Worm (Caenorhabditis elegans) whole organism, L2 larva: ENCODE measurements around the gene spp-2.

Experiments
- C34F6.9 ChIP-seq: fragments of 150-350 bp; optimal IDR thresholded peaks from 2 replicates; lab custom pipeline; 2014; ENCODE audit warnings: missing biosample characterization, missing genetic modification characterization
- F13H6.1 ChIP-seq: sonication (generic microtip); optimal IDR thresholded peaks from 2 replicates; lab custom pipeline; 2016; ENCODE audit warnings: missing genetic modification characterization, missing compliant biosample characterization
- R02D3.7 ChIP-seq: fragments of 150-350 bp; optimal IDR thresholded peaks from 2 replicates; lab custom pipeline; 2014; ENCODE audit warnings: missing biosample characterization, missing genetic modification characterization
- Y55F3AM.14 ChIP-seq: fragments of 200-800 bp; sonication (Bioruptor generic); optimal IDR thresholded peaks from 2 replicates; lab custom pipeline; 2018; ENCODE audit warnings: mild to moderate bottlenecking, missing genetic modification characterization, missing compliant biosample characterization
- ZK546.5 ChIP-seq: sonication (generic microtip); optimal IDR thresholded peaks from 2 replicates; lab custom pipeline; 2017; ENCODE audit warnings: missing biosample characterization, missing genetic modification characterization
- alr-1 ChIP-seq: fragments of 150-350 bp; optimal IDR thresholded peaks from 2 replicates; lab custom pipeline; 2014; ENCODE audit warnings: missing biosample characterization, missing genetic modification characterization
- aly-2 ChIP-seq: fragments of 150-350 bp; optimal IDR thresholded peaks from 2 replicates; lab custom pipeline; 2014; ENCODE audit warnings: missing biosample characterization, missing genetic modification characterization
- ama-1 ChIP-seq: fragments of 150-350 bp; optimal IDR thresholded peaks from 2 replicates; lab custom pipeline; 2018; ENCODE audit warnings: inconsistent platforms
- blmp-1 ChIP-seq: sonication (generic microtip); optimal IDR thresholded peaks from 2 replicates; lab custom pipeline; 2017; ENCODE audit warnings: missing genetic modification characterization, mild to moderate bottlenecking, missing compliant biosample characterization, antibody characterized with exemption, moderate library complexity; ENCODE audit not compliant: insufficient read depth
- ceh-16 ChIP-seq: fragments of 150-350 bp; optimal IDR thresholded peaks from 2 replicates; lab custom pipeline; 2014; ENCODE audit warnings: missing biosample characterization, missing genetic modification characterization
- ceh-82 ChIP-seq: fragments of 150-350 bp; optimal IDR thresholded peaks from 2 replicates; lab custom pipeline; 2014; ENCODE audit warnings: missing biosample characterization, missing genetic modification characterization
- crh-2 ChIP-seq: sonication (generic microtip); optimal IDR thresholded peaks from 2 replicates; lab custom pipeline; 2017; ENCODE audit warnings: missing biosample characterization, missing genetic modification characterization
- dmd-4 ChIP-seq: sonication (generic microtip); optimal IDR thresholded peaks from 2 replicates; lab custom pipeline; 2017; ENCODE audit warnings: missing biosample characterization, missing genetic modification characterization
- egl-27 ChIP-seq: sonication (generic microtip); optimal IDR thresholded peaks from 3 replicates; lab custom pipeline; 2017; ENCODE audit warnings: missing biosample characterization, missing genetic modification reagents, missing genetic modification characterization
- elt-1 ChIP-seq: fragments of 150-350 bp; optimal IDR thresholded peaks from 2 replicates; lab custom pipeline; 2014; ENCODE audit warnings: missing biosample characterization, missing genetic modification characterization
- elt-3 ChIP-seq: sonication (generic microtip); optimal IDR thresholded peaks from 2 replicates; lab custom pipeline; 2017; ENCODE audit warnings: missing biosample characterization, missing genetic modification characterization
- fos-1 ChIP-seq: fragments of 150-350 bp; optimal IDR thresholded peaks from 2 replicates; lab custom pipeline; 2014; ENCODE audit warnings: missing biosample characterization, missing genetic modification characterization
- gmeb-1 ChIP-seq: fragments of 150-350 bp; optimal IDR thresholded peaks from 2 replicates; lab custom pipeline; 2014; ENCODE audit warnings: missing biosample characterization, missing genetic modification characterization
- lin-11 ChIP-seq: fragments of 150-350 bp; sonication (generic microtip); optimal IDR thresholded peaks from 2 replicates; lab custom pipeline; 2014; ENCODE audit warnings: missing biosample characterization, missing genetic modification characterization, inconsistent platforms, mixed read lengths
- lin-13 ChIP-seq: fragments of 150-350 bp; optimal IDR thresholded peaks from 2 replicates; lab custom pipeline; 2014; ENCODE audit warnings: missing biosample characterization, missing genetic modification reagents, missing genetic modification characterization
- lin-39 ChIP-seq: fragments of 150-350 bp; optimal IDR thresholded peaks from 2 replicates; lab custom pipeline; 2014; ENCODE audit warnings: missing biosample characterization, missing genetic modification reagents, missing genetic modification characterization
- lsy-2 ChIP-seq, 2 experiments: fragments of 150-350 bp in 1 of 2; sonication (generic microtip) in 1 of 2; optimal IDR thresholded peaks; 2 replicates each; lab custom pipeline; 2014 to 2017; ENCODE audit warnings: missing biosample characterization in 2 of 2, missing genetic modification characterization in 2 of 2
- mab-5 ChIP-seq: fragments of 150-350 bp; optimal IDR thresholded peaks from 2 replicates; lab custom pipeline; 2014; ENCODE audit warnings: missing biosample characterization, missing genetic modification characterization
- mbf-1 ChIP-seq: sonication (generic microtip); optimal IDR thresholded peaks from 2 replicates; lab custom pipeline; 2017; ENCODE audit warnings: missing biosample characterization, missing genetic modification characterization
- mdl-1 ChIP-seq, 2 experiments: fragments of 150-350 bp in 1 of 2; sonication (generic microtip) in 1 of 2; optimal IDR thresholded peaks; 2 replicates each; lab custom pipeline; 2017; ENCODE audit warnings: missing biosample characterization in 2 of 2, missing genetic modification characterization in 2 of 2
- nhr-10 ChIP-seq: sonication (generic microtip); optimal IDR thresholded peaks from 2 replicates; lab custom pipeline; 2017; ENCODE audit warnings: missing biosample characterization, missing genetic modification characterization
- nhr-11 ChIP-seq: fragments of 150-350 bp; optimal IDR thresholded peaks from 2 replicates; lab custom pipeline; 2014; ENCODE audit warnings: missing biosample characterization, missing genetic modification characterization
- nhr-12 ChIP-seq: fragments of 150-350 bp; optimal IDR thresholded peaks from 2 replicates; lab custom pipeline; 2014; ENCODE audit warnings: missing biosample characterization, missing genetic modification characterization
- nhr-129 ChIP-seq: fragments of 150-350 bp; optimal IDR thresholded peaks from 2 replicates; lab custom pipeline; 2014; ENCODE audit warnings: missing biosample characterization, missing genetic modification characterization
- nhr-21 ChIP-seq: fragments of 150-350 bp; optimal IDR thresholded peaks from 2 replicates; lab custom pipeline; 2014; ENCODE audit warnings: missing biosample characterization, missing genetic modification characterization
- nhr-23 ChIP-seq: fragments of 150-350 bp; optimal IDR thresholded peaks from 2 replicates; lab custom pipeline; 2014; ENCODE audit warnings: missing biosample characterization, missing genetic modification reagents, missing genetic modification characterization
- nhr-237 ChIP-seq: fragments of 150-350 bp; optimal IDR thresholded peaks from 2 replicates; lab custom pipeline; 2014; ENCODE audit warnings: missing biosample characterization, missing genetic modification characterization
- nhr-25 ChIP-seq: fragments of 150-350 bp; sonication (generic microtip); optimal IDR thresholded peaks from 3 replicates; lab custom pipeline; 2014; ENCODE audit warnings: missing biosample characterization, missing genetic modification characterization
- nhr-6 ChIP-seq: fragments of 150-350 bp; optimal IDR thresholded peaks from 2 replicates; lab custom pipeline; 2014; ENCODE audit warnings: missing biosample characterization, missing genetic modification characterization
- nhr-77 ChIP-seq: fragments of 150-350 bp; optimal IDR thresholded peaks from 2 replicates; lab custom pipeline; 2014; ENCODE audit warnings: missing biosample characterization, missing genetic modification characterization
- peb-1 ChIP-seq: fragments of 150-350 bp; optimal IDR thresholded peaks from 2 replicates; lab custom pipeline; 2014; ENCODE audit warnings: missing biosample characterization, missing genetic modification characterization
- sem-4 ChIP-seq: fragments of 150-350 bp; optimal IDR thresholded peaks from 2 replicates; lab custom pipeline; 2014; ENCODE audit warnings: missing biosample characterization, missing genetic modification reagents, missing genetic modification characterization
- skn-1 ChIP-seq: sonication (generic microtip); optimal IDR thresholded peaks from 2 replicates; lab custom pipeline; 2017; ENCODE audit warnings: missing biosample characterization, missing genetic modification characterization
- sma-3 ChIP-seq: sonication (generic microtip); optimal IDR thresholded peaks from 2 replicates; lab custom pipeline; 2016; ENCODE audit warnings: missing genetic modification reagents, missing genetic modification characterization, missing compliant biosample characterization
- sma-9 ChIP-seq, 2 experiments: fragments of 150-350 bp in 1 of 2; sonication (generic microtip) in 1 of 2; optimal IDR thresholded peaks; 2 replicates each; lab custom pipeline; 2014 to 2016; ENCODE audit warnings: missing genetic modification characterization in 2 of 2, mild to moderate bottlenecking in 1 of 2, missing biosample characterization in 1 of 2, missing compliant biosample characterization in 1 of 2, missing genetic modification reagents in 1 of 2, moderate library complexity in 1 of 2
- snpc-4 ChIP-seq: fragments of 150-350 bp; optimal IDR thresholded peaks from 2 replicates; lab custom pipeline; 2014; ENCODE audit warnings: missing biosample characterization, missing genetic modification characterization
- unc-39 ChIP-seq: fragments of 150-350 bp; optimal IDR thresholded peaks from 2 replicates; lab custom pipeline; 2014; ENCODE audit warnings: missing biosample characterization, missing genetic modification characterization
- unc-55 ChIP-seq: fragments of 150-350 bp; sonication (generic microtip); optimal IDR thresholded peaks from 3 replicates; lab custom pipeline; 2014; ENCODE audit warnings: missing biosample characterization, missing genetic modification reagents, missing genetic modification characterization
- unc-62 ChIP-seq: fragments of 150-350 bp; optimal IDR thresholded peaks from 2 replicates; lab custom pipeline; 2014; ENCODE audit warnings: missing biosample characterization, missing genetic modification reagents, missing genetic modification characterization
- zag-1 ChIP-seq: fragments of 150-350 bp; optimal IDR thresholded peaks from 2 replicates; lab custom pipeline; 2014; ENCODE audit warnings: missing biosample characterization, missing genetic modification characterization
- ztf-1 ChIP-seq: fragments of 200-800 bp; sonication (Bioruptor generic); conservative IDR thresholded peaks from 2 replicates; pipeline ENCODE4 v1.3.6; 2022; ENCODE audit warnings: missing genetic modification characterization, missing compliant biosample characterization
- ztf-11 ChIP-seq: sonication (generic microtip); optimal IDR thresholded peaks from 2 replicates; lab custom pipeline; 2017; ENCODE audit warnings: missing biosample characterization, missing genetic modification characterization
- ztf-4 ChIP-seq: fragments of 150-350 bp; optimal IDR thresholded peaks from 2 replicates; lab custom pipeline; 2014; ENCODE audit warnings: missing biosample characterization, missing genetic modification characterization

spp-2 gene

DNA sequence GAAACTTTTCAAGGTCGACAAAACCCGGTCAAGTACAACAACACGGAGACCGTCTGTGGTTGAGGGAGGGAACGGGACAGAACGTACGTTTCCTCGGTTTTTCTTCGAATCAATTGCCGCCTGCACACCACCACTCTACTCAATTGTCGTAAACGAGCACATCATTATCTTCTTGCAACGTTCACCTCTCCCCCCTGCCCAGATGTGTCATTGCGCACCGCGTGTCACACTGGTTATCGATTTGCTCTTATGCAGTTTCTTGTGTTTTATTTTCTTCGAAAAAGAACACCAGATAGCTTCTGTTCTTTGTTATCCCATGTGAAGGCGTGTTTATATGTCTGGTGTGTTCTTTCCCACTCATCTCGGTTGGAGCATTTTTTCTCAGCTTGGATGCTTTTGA is 27.1 kb downstream of the spp-2 start:
- TF ChIP-seq lin-13 (GFP tag; lab: Kevin White, UChicago) (no peak), nhr-237 (no peak), aly-2 (no peak)

ce11 chrX:7284724-7285184 is 31.9 kb downstream of the spp-2 start:
- TF ChIP-seq elt-1 (tag; lab: Kevin White, UChicago) (no peak), lin-39 (tag; lab: Kevin White, UChicago) (no peak), gmeb-1 (tag; lab: Kevin White, UChicago) (no peak), sem-4 (tag; lab: Kevin White, UChicago) (peak; percentile 32), zag-1 (tag; lab: Kevin White, UChicago) (peak; percentile 87), Y55F3AM.14 (GFP tag; lab: Kevin White, UChicago) (peak; percentile 49), sma-9 (GFP tag; optimal IDR thresholded peaks at IDR 0.05; lab: Kevin White, UChicago) (peak; percentile 22), sma-9 (tag; optimal IDR thresholded peaks at IDR 0.05; lab: Kevin White, UChicago) (no peak), nhr-21 (tag; lab: Kevin White, UChicago) (no peak), crh-2 (tag; lab: Kevin White, UChicago) (peak; percentile 68), nhr-23 (tag; lab: Kevin White, UChicago) (no peak), fos-1 (tag; lab: Kevin White, UChicago) (no peak), mbf-1 (tag; lab: Kevin White, UChicago) (no peak), unc-39 (tag; lab: Kevin White, UChicago) (peak; percentile 82), nhr-10 (no peak), dmd-4 (no peak), nhr-237 (no peak), lin-11 (tag; lab: Kevin White, UChicago) (no peak), nhr-77 (tag; lab: Kevin White, UChicago) (no peak), ZK546.5 (tag; lab: Kevin White, UChicago) (no peak), nhr-12 (tag; lab: Kevin White, UChicago) (no peak), sma-3 (no peak), unc-55 (peak; percentile 85), nhr-6 (tag; lab: Kevin White, UChicago) (peak; percentile 52), alr-1 (tag; lab: Kevin White, UChicago) (no peak), snpc-4 (peak; percentile 13), unc-62 (no peak), nhr-129 (tag; lab: Kevin White, UChicago) (peak; percentile 67), egl-27 (peak; percentile 62), nhr-11 (no peak), ceh-82 (no peak), aly-2 (no peak), nhr-25 (no peak), C34F6.9 (peak; percentile 65), F13H6.1 (peak; percentile 83), ztf-1 (GFP tag; lab: Robert Waterston, UW) (no peak), lin-13 (GFP tag; lab: Kevin White, UChicago) (peak; percentile 24), blmp-1 (tag; lab: Kevin White, UChicago) (no peak), ama-1 (lab: Kevin White, UChicago) (no peak), peb-1 (tag; lab: Kevin White, UChicago) (no peak), skn-1 (tag; lab: Kevin White, UChicago) (no peak), ceh-16 (tag; lab: Kevin White, UChicago) (no peak), ztf-11 (no peak), elt-3 (tag; lab: Kevin White, UChicago) (no peak), mdl-1 (tag; optimal IDR thresholded peaks at IDR 0.05; lab: Kevin White, UChicago) (peak in 1 of 2 experiments; percentile 23), R02D3.7 (no peak), ztf-4 (tag; lab: Kevin White, UChicago) (no peak), lsy-2 (tag; optimal IDR thresholded peaks at IDR 0.05; lab: Kevin White, UChicago) (peak in 1 of 2 experiments; percentile 54), mab-5 (tag; lab: Kevin White, UChicago) (peak; percentile 16)
